Worm (Caenorhabditis elegans): Measurements from ENCODE around the gene hch-1.

Gene hch-1

DNA sequence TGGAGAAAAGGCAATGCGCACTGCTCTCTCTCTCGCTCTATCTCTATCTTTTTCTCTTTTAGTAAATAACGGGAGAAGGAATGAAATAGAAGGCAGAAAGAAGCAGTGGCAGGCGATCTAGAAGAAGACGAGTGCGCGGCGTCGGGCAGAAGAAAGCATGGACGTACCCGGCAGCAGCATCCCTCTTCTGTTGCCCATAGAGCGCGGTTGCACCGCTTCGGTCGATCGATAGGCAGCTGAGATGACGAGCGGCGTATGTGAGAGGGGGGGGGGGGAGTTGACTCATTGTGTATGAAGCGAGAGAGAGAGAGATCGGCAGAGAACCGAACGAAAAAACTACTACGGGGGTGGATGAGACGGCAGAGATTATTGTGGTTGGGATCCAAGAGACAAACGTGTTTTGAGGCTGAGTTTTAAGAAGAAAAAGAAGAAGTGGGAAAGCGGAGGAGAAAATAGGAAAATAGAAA lies 8.4 kb upstream of the hch-1 start (continued):
- TF ChIP-seq mab-9 (GFP tag; IDR thresholded peaks at IDR 0.05), result peak; percentile 88
- no peak for TF ChIP-seq sptf-1 (tag; optimal IDR thresholded peaks at IDR 0.05)
- TF ChIP-seq snu-23 (GFP tag; optimal IDR thresholded peaks at IDR 0.05), result peak; percentile 94
- TF ChIP-seq fkh-4 (tag; optimal IDR thresholded peaks at IDR 0.05; ENCODE audit: borderline replicate concordance), result no peak
- TF ChIP-seq zag-1 (tag; optimal IDR thresholded peaks at IDR 0.05), result no peak
- TF ChIP-seq snpc-4 (tag; optimal IDR thresholded peaks at IDR 0.05), result peak; percentile 88
- peak; percentile 94 for TF ChIP-seq swsn-7 (tag; optimal IDR thresholded peaks at IDR 0.05)
- no peak for TF ChIP-seq ces-1 (GFP tag; optimal IDR thresholded peaks at IDR 0.05)
- peak; percentile 59 for TF ChIP-seq vab-15 (tag; optimal IDR thresholded peaks at IDR 0.05)
- TF ChIP-seq nhr-77 (tag; optimal IDR thresholded peaks at IDR 0.05), result peak; percentile 77
- peak; percentile 71 for TF ChIP-seq lir-3 (tag; optimal IDR thresholded peaks at IDR 0.05; ENCODE audit: poor library complexity)
- peak; percentile 78 to 81 for TF ChIP-seq lin-35 (GFP tag; optimal IDR thresholded peaks at IDR 0.05)
- TF ChIP-seq sup-37 (GFP tag; optimal IDR thresholded peaks at IDR 0.05), result peak; percentile 61
- TF ChIP-seq nhr-28 (tag; optimal IDR thresholded peaks at IDR 0.05), result no peak
- TF ChIP-seq hlh-17 (GFP tag; optimal IDR thresholded peaks at IDR 0.05; ENCODE audit: borderline replicate concordance), result no peak
- peak in 4 of 6 experiments; percentile 20 to 79 (median 48) for TF ChIP-seq elt-3 (tag; optimal IDR thresholded peaks at IDR 0.05)
- TF ChIP-seq nhr-11 (tag; optimal IDR thresholded peaks at IDR 0.05), result peak; percentile 8
- TF ChIP-seq ztf-4 (tag; optimal IDR thresholded peaks at IDR 0.05), result peak; percentile 58
- TF ChIP-seq lin-13 (GFP tag; optimal IDR thresholded peaks at IDR 0.05), result peak; percentile 84
- no peak for TF ChIP-seq ceh-90 (tag; optimal IDR thresholded peaks at IDR 0.05)
- peak; percentile 87 for TF ChIP-seq rnt-1 (tag; optimal IDR thresholded peaks at IDR 0.05)
- peak in 1 of 2 experiments; percentile 72 for TF ChIP-seq ztf-11 (tag; optimal IDR thresholded peaks at IDR 0.05)
- peak; percentile 90 for TF ChIP-seq nhr-19 (GFP tag; conservative IDR thresholded peaks at IDR 0.05)
- no peak for TF ChIP-seq unc-62 (GFP tag; optimal IDR thresholded peaks at IDR 0.05)
- peak; percentile 86 for TF ChIP-seq grh-1 (GFP tag; IDR thresholded peaks at IDR 0.05)
- peak; percentile 42 to 69 (median 43) for TF ChIP-seq dpl-1 (GFP tag; optimal IDR thresholded peaks at IDR 0.05)
- TF ChIP-seq nhr-20 (tag; optimal IDR thresholded peaks at IDR 0.05), result peak; percentile 95
- TF ChIP-seq ceh-88 (GFP tag; IDR thresholded peaks at IDR 0.05), result peak; percentile 40; the same call in 1 of the 2 replicates
- TF ChIP-seq C16A3.4 (tag; optimal IDR thresholded peaks at IDR 0.05), result peak; percentile 90
- TF ChIP-seq nhr-47 (tag; optimal IDR thresholded peaks at IDR 0.05), result peak; percentile 96
- TF ChIP-seq ets-5 (GFP tag; IDR thresholded peaks at IDR 0.05), result no peak
- TF ChIP-seq efl-3 (GFP tag; optimal IDR thresholded peaks at IDR 0.05), result no peak
- peak; percentile 99 for TF ChIP-seq fkh-8 (tag; optimal IDR thresholded peaks at IDR 0.05)
- TF ChIP-seq nhr-90 (tag; optimal IDR thresholded peaks at IDR 0.05; ENCODE audit: poor library complexity), result peak; percentile 83
- peak; percentile 81 for TF ChIP-seq nhr-237 (tag; optimal IDR thresholded peaks at IDR 0.05)
- TF ChIP-seq fkh-10 (GFP tag; optimal IDR thresholded peaks at IDR 0.05), result peak; percentile 97
- peak; percentile 87 for TF ChIP-seq pax-3 (tag; optimal IDR thresholded peaks at IDR 0.05)
- peak; percentile 95 for TF ChIP-seq egl-13 (tag; optimal IDR thresholded peaks at IDR 0.05)
- peak; percentile 87 for TF ChIP-seq aha-1 (tag; optimal IDR thresholded peaks at IDR 0.05)
- no peak for TF ChIP-seq ama-1 (optimal IDR thresholded peaks at IDR 0.05)
- peak; percentile 64 for TF ChIP-seq unc-130 (tag; optimal IDR thresholded peaks at IDR 0.05)
- TF ChIP-seq xbp-1 (tag; optimal IDR thresholded peaks at IDR 0.05), result peak; percentile 92
- TF ChIP-seq pag-3 (tag; optimal IDR thresholded peaks at IDR 0.05; ENCODE audit: borderline replicate concordance, insufficient read depth), result peak; percentile 61
- TF ChIP-seq pqm-1 (tag; optimal IDR thresholded peaks at IDR 0.05), result no peak
- TF ChIP-seq fos-1 (tag; optimal IDR thresholded peaks at IDR 0.05), result peak; percentile 89
- TF ChIP-seq lin-14 (GFP tag; optimal IDR thresholded peaks at IDR 0.05), result peak; percentile 100
- TF ChIP-seq jun-1 (tag; optimal IDR thresholded peaks at IDR 0.05), result peak; percentile 92
- no peak for TF ChIP-seq hpl-2 (GFP tag; optimal IDR thresholded peaks at IDR 0.05)
- peak; percentile 96 for TF ChIP-seq unc-86 (tag; optimal IDR thresholded peaks at IDR 0.05)
- no peak for TF ChIP-seq C34B4.2 (tag; optimal IDR thresholded peaks at IDR 0.05)
- no peak for TF ChIP-seq nhr-76 (tag; optimal IDR thresholded peaks at IDR 0.05)
- peak; percentile 54 for TF ChIP-seq zip-4 (GFP tag; optimal IDR thresholded peaks at IDR 0.05)
